Worm (Caenorhabditis elegans) whole organism, L1 larva: ENCODE data around the gene unk-1.

Experiments
- C04F5.9 ChIP-seq: sonication (generic microtip); optimal IDR thresholded peaks from 2 replicates; lab custom pipeline; 2016; ENCODE audit warnings: missing genetic modification characterization, missing compliant biosample characterization
- C16A3.4 ChIP-seq: fragments of 150-350 bp; optimal IDR thresholded peaks from 2 replicates; lab custom pipeline; 2014; ENCODE audit warnings: missing biosample characterization, missing genetic modification characterization
- C34B4.2 ChIP-seq: sonication (generic microtip); optimal IDR thresholded peaks from 2 replicates; lab custom pipeline; 2017; ENCODE audit warnings: mild to moderate bottlenecking, missing genetic modification characterization, missing compliant biosample characterization
- F16B12.6 ChIP-seq: fragments of 150-350 bp; optimal IDR thresholded peaks from 2 replicates; lab custom pipeline; 2014; ENCODE audit warnings: missing biosample characterization, missing genetic modification characterization
- Y116A8C.19 ChIP-seq: sonication (generic microtip); optimal IDR thresholded peaks from 2 replicates; lab custom pipeline; 2016; ENCODE audit warnings: missing compliant biosample characterization, missing genetic modification characterization, borderline replicate concordance
- aha-1 ChIP-seq: fragments of 150-350 bp; optimal IDR thresholded peaks from 2 replicates; lab custom pipeline; 2014; ENCODE audit warnings: missing biosample characterization, missing genetic modification characterization
- blmp-1 ChIP-seq: fragments of 150-350 bp; optimal IDR thresholded peaks from 2 replicates; lab custom pipeline; 2014; ENCODE audit warnings: missing biosample characterization, missing genetic modification characterization
- ceh-63 ChIP-seq: fragments of 200-800 bp; sonication (Bioruptor generic); optimal IDR thresholded peaks from 2 replicates; lab custom pipeline; 2018; ENCODE audit warnings: mild to moderate bottlenecking, missing genetic modification characterization, missing compliant biosample characterization
- ceh-8 ChIP-seq: fragments of 200-800 bp; sonication (Bioruptor generic); optimal IDR thresholded peaks from 2 replicates; lab custom pipeline; 2018; ENCODE audit warnings: mild to moderate bottlenecking, missing genetic modification characterization, moderate library complexity, missing compliant biosample characterization
- ceh-82 ChIP-seq, 3 experiments: fragments of 150-350 bp in 1 of 3; sonication (generic microtip) in 2 of 3; optimal IDR thresholded peaks; 2 replicates each; lab custom pipeline; 2014 to 2017; ENCODE audit warnings: missing biosample characterization in 3 of 3, missing genetic modification characterization in 3 of 3
- ceh-88 ChIP-seq: fragments of 200-800 bp; sonication (Bioruptor generic); IDR thresholded peaks from 2 replicates; pipeline ENCODE4 v1.3.6; 2022; ENCODE audit warnings: missing genetic modification characterization, missing compliant biosample characterization
- dpl-1 ChIP-seq, 3 experiments: fragments of 150-350 bp in 2 of 3; sonication (generic microtip) in 1 of 3; optimal IDR thresholded peaks; 2 replicates each; lab custom pipeline; 2014 to 2017; ENCODE audit warnings: missing biosample characterization in 3 of 3, missing genetic modification characterization in 3 of 3, missing genetic modification reagents in 3 of 3
- efl-1 ChIP-seq, 4 experiments: fragments of 150-350 bp; optimal IDR thresholded peaks in 3 of 4; peaks in 1 of 4; 1 replicate in 1 of 4; 2 replicates in 3 of 4; lab custom pipeline; 2014; ENCODE audit warnings: missing biosample characterization in 2 of 4, missing genetic modification characterization in 2 of 4, missing genetic modification reagents in 2 of 4
- efl-3 ChIP-seq: fragments of 200-800 bp; sonication (Bioruptor generic); optimal IDR thresholded peaks from 2 replicates; lab custom pipeline; 2018; ENCODE audit warnings: mild to moderate bottlenecking, missing genetic modification characterization, missing compliant biosample characterization
- ets-5 ChIP-seq: fragments of 200-800 bp; sonication (Bioruptor generic); IDR thresholded peaks from 2 replicates; pipeline ENCODE4 v1.3.6; 2022; ENCODE audit warnings: missing genetic modification characterization, missing compliant biosample characterization
- fkh-10 ChIP-seq: sonication (generic microtip); optimal IDR thresholded peaks from 2 replicates; lab custom pipeline; 2017; ENCODE audit warnings: missing biosample characterization, missing genetic modification reagents, missing genetic modification characterization
- fkh-4 ChIP-seq: sonication (generic microtip); optimal IDR thresholded peaks from 2 replicates; lab custom pipeline; 2016; ENCODE audit warnings: missing compliant biosample characterization, missing genetic modification characterization, borderline replicate concordance
- fkh-8 ChIP-seq: sonication (generic microtip); optimal IDR thresholded peaks from 2 replicates; lab custom pipeline; 2016; ENCODE audit warnings: mild to moderate bottlenecking, missing genetic modification characterization, missing compliant biosample characterization
- grh-1 ChIP-seq: fragments of 200-800 bp; sonication (Bioruptor generic); IDR thresholded peaks from 2 replicates; pipeline ENCODE4 v1.3.6; 2022; ENCODE audit warnings: missing genetic modification reagents, missing genetic modification characterization, missing compliant biosample characterization
- hlh-17 ChIP-seq: fragments of 200-800 bp; sonication (Bioruptor generic); optimal IDR thresholded peaks from 2 replicates; lab custom pipeline; 2018; ENCODE audit warnings: missing genetic modification characterization, mild to moderate bottlenecking, missing compliant biosample characterization, moderate library complexity, borderline replicate concordance
- hpl-2 ChIP-seq: fragments of 150-350 bp; optimal IDR thresholded peaks from 2 replicates; lab custom pipeline; 2014; ENCODE audit warnings: missing biosample characterization, missing genetic modification reagents, missing genetic modification characterization
- isw-1 ChIP-seq: fragments of 200-800 bp; sonication (Bioruptor generic); IDR thresholded peaks from 2 replicates; pipeline ENCODE4 v1.3.6; 2022; ENCODE audit warnings: missing genetic modification characterization, missing compliant biosample characterization
- lin-14 ChIP-seq: fragments of 200-800 bp; sonication (Bioruptor generic); optimal IDR thresholded peaks from 2 replicates; lab custom pipeline; 2018; ENCODE audit warnings: mild to moderate bottlenecking, missing genetic modification characterization, moderate library complexity, missing compliant biosample characterization
- lin-15B ChIP-seq: fragments of 150-350 bp; sonication (generic microtip); optimal IDR thresholded peaks from 3 replicates; lab custom pipeline; 2014; ENCODE audit warnings: missing biosample characterization, missing genetic modification characterization
- lin-35 ChIP-seq, 2 experiments: fragments of 150-350 bp; optimal IDR thresholded peaks; 2 replicates each; lab custom pipeline; 2014; ENCODE audit warnings: missing biosample characterization in 2 of 2, missing genetic modification characterization in 2 of 2, missing genetic modification reagents in 2 of 2
- lir-3 ChIP-seq: sonication (generic microtip); optimal IDR thresholded peaks from 2 replicates; lab custom pipeline; 2016; ENCODE audit warnings: mild to moderate bottlenecking, missing genetic modification characterization, moderate library complexity, missing compliant biosample characterization; ENCODE audit not compliant: poor library complexity
- mdl-1 ChIP-seq, 2 experiments: fragments of 150-350 bp; optimal IDR thresholded peaks; 2 replicates each; lab custom pipeline; 2014 to 2017; ENCODE audit warnings: missing biosample characterization in 2 of 2, missing genetic modification characterization in 2 of 2, inconsistent platforms in 1 of 2
- mef-2 ChIP-seq: fragments of 150-350 bp; optimal IDR thresholded peaks from 2 replicates; lab custom pipeline; 2014; ENCODE audit warnings: missing biosample characterization, missing genetic modification characterization
- mep-1 ChIP-seq: fragments of 150-350 bp; optimal IDR thresholded peaks from 2 replicates; lab custom pipeline; 2014; ENCODE audit warnings: missing biosample characterization, missing genetic modification characterization
- nhr-11 ChIP-seq: fragments of 150-350 bp; optimal IDR thresholded peaks from 2 replicates; lab custom pipeline; 2014; ENCODE audit warnings: missing biosample characterization, missing genetic modification characterization
- nhr-20 ChIP-seq: sonication (generic microtip); optimal IDR thresholded peaks from 2 replicates; lab custom pipeline; 2016; ENCODE audit warnings: mild to moderate bottlenecking, missing genetic modification characterization, missing compliant biosample characterization
- nhr-47 ChIP-seq: sonication (generic microtip); optimal IDR thresholded peaks from 2 replicates; lab custom pipeline; 2016; ENCODE audit warnings: mild to moderate bottlenecking, missing genetic modification characterization, moderate library complexity, missing compliant biosample characterization
- nhr-71 ChIP-seq: sonication (generic microtip); optimal IDR thresholded peaks from 2 replicates; lab custom pipeline; 2016; ENCODE audit warnings: mild to moderate bottlenecking, missing genetic modification characterization, moderate library complexity, missing compliant biosample characterization
- nhr-76 ChIP-seq: sonication (generic microtip); optimal IDR thresholded peaks from 2 replicates; lab custom pipeline; 2017; ENCODE audit warnings: missing biosample characterization, missing genetic modification characterization
- nhr-77 ChIP-seq: fragments of 150-350 bp; optimal IDR thresholded peaks from 2 replicates; lab custom pipeline; 2014; ENCODE audit warnings: missing biosample characterization, missing genetic modification characterization
- nhr-84 ChIP-seq: sonication (generic microtip); optimal IDR thresholded peaks from 2 replicates; lab custom pipeline; 2017; ENCODE audit warnings: missing biosample characterization, missing genetic modification characterization
- nhr-90 ChIP-seq: sonication (generic microtip); optimal IDR thresholded peaks from 2 replicates; lab custom pipeline; 2016; ENCODE audit warnings: mild to moderate bottlenecking, missing genetic modification characterization, missing compliant biosample characterization; ENCODE audit not compliant: poor library complexity
- pax-3 ChIP-seq: fragments of 200-800 bp; sonication (Bioruptor generic); optimal IDR thresholded peaks from 2 replicates; lab custom pipeline; 2018; ENCODE audit warnings: mild to moderate bottlenecking, missing genetic modification characterization, moderate library complexity, missing compliant biosample characterization
- rnt-1 ChIP-seq: sonication (generic microtip); optimal IDR thresholded peaks from 2 replicates; lab custom pipeline; 2016; ENCODE audit warnings: mild to moderate bottlenecking, missing genetic modification characterization, moderate library complexity, missing compliant biosample characterization
- snpc-4 ChIP-seq: fragments of 150-350 bp; optimal IDR thresholded peaks from 2 replicates; lab custom pipeline; 2014; ENCODE audit warnings: missing biosample characterization, missing genetic modification characterization
- sup-37 ChIP-seq: fragments of 200-800 bp; sonication (Bioruptor generic); optimal IDR thresholded peaks from 2 replicates; lab custom pipeline; 2018; ENCODE audit warnings: mild to moderate bottlenecking, missing genetic modification characterization, missing compliant biosample characterization
- swsn-7 ChIP-seq: sonication (generic microtip); optimal IDR thresholded peaks from 2 replicates; lab custom pipeline; 2016; ENCODE audit warnings: missing genetic modification characterization, missing compliant biosample characterization
- tbx-2 ChIP-seq: sonication (generic microtip); optimal IDR thresholded peaks from 2 replicates; lab custom pipeline; 2016; ENCODE audit warnings: missing genetic modification characterization, missing compliant biosample characterization
- tlp-1 ChIP-seq: fragments of 150-350 bp; optimal IDR thresholded peaks from 2 replicates; lab custom pipeline; 2014; ENCODE audit warnings: missing biosample characterization, missing genetic modification characterization
- unc-130 ChIP-seq: fragments of 150-350 bp; optimal IDR thresholded peaks from 2 replicates; lab custom pipeline; 2017; ENCODE audit warnings: missing biosample characterization, missing genetic modification characterization, inconsistent platforms
- zag-1 ChIP-seq: fragments of 150-350 bp; optimal IDR thresholded peaks from 2 replicates; lab custom pipeline; 2014; ENCODE audit warnings: missing biosample characterization, missing genetic modification characterization
- zip-4 ChIP-seq: fragments of 200-800 bp; sonication (Bioruptor generic); optimal IDR thresholded peaks from 2 replicates; lab custom pipeline; 2018; ENCODE audit warnings: mild to moderate bottlenecking, missing genetic modification characterization, moderate library complexity, missing compliant biosample characterization
- ztf-11 ChIP-seq, 2 experiments: sonication (generic microtip); optimal IDR thresholded peaks; 2 replicates each; lab custom pipeline; 2016 to 2017; ENCODE audit warnings: missing genetic modification characterization in 2 of 2, missing biosample characterization in 1 of 2, missing compliant biosample characterization in 1 of 2
- ztf-4 ChIP-seq: fragments of 150-350 bp; optimal IDR thresholded peaks from 2 replicates; lab custom pipeline; 2014; ENCODE audit warnings: missing biosample characterization, missing genetic modification characterization

The unk-1 gene

DNA sequence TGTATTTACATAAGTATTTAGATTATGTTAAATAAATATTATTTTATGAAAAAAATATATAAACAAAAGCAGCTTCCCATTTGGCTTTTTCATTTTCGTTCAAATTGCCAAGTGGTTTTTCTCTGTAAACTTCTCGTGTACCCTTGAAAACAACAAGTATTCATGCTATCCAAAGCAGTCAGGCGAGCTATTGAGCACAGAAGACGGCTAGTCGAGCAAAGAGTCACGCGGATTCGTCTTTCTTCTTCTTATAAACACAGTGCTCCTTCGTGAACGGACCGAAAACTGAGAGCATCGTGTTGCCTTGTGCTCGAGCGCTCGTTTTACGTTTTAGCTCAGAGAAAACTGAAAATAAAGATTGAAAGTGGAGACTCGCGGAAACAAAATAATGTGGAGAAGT lies 1.1 kb downstream of the unk-1 start:
- no peak for TF ChIP-seq C16A3.4 (tag; lab: Kevin White, UChicago)
- no peak for TF ChIP-seq lin-35 (GFP tag; optimal IDR thresholded peaks at IDR 0.05; lab: Kevin White, UChicago)
- no peak for TF ChIP-seq fkh-4 (tag; lab: Kevin White, UChicago)
- peak; percentile 10 for TF ChIP-seq fkh-8 (tag; lab: Kevin White, UChicago)
- no peak for TF ChIP-seq nhr-77
- TF ChIP-seq rnt-1 (tag; lab: Kevin White, UChicago): peak; percentile 0
- no peak for TF ChIP-seq aha-1
- TF ChIP-seq efl-3 (GFP tag; lab: Kevin White, UChicago): no peak
- TF ChIP-seq efl-1 (optimal IDR thresholded peaks at IDR 0.05; lab: Kevin White, UChicago): no peak
- TF ChIP-seq efl-1 (GFP tag; optimal IDR thresholded peaks at IDR 0.05 in 1 of 2; lab: Kevin White, UChicago): peak in 1 of 2 experiments; percentile 40
- TF ChIP-seq nhr-71 (tag; lab: Kevin White, UChicago): peak; percentile 28
- TF ChIP-seq grh-1 (GFP tag; lab: Robert Waterston, UW): no peak
- no peak for TF ChIP-seq unc-130 (tag; lab: Kevin White, UChicago)
- no peak for TF ChIP-seq lin-15B (tag; lab: Kevin White, UChicago)
- no peak for TF ChIP-seq nhr-84
- TF ChIP-seq swsn-7: no peak
- no peak for TF ChIP-seq C04F5.9
- TF ChIP-seq snpc-4 (tag; lab: Kevin White, UChicago): no peak
- TF ChIP-seq zip-4 (GFP tag; lab: Kevin White, UChicago): no peak
- no peak for TF ChIP-seq ztf-11 (tag; optimal IDR thresholded peaks at IDR 0.05; lab: Kevin White, UChicago)
- no peak for TF ChIP-seq nhr-20
- TF ChIP-seq lin-14 (GFP tag; lab: Kevin White, UChicago): peak; percentile 60

ce11 chrX:8017305-8017704 lies 2.5 kb downstream of the unk-1 start:
- no peak for TF ChIP-seq isw-1 (GFP tag; lab: Robert Waterston, UW)
- no peak for TF ChIP-seq nhr-77
- no peak for TF ChIP-seq nhr-11 (tag; lab: Kevin White, UChicago)
- no peak for TF ChIP-seq dpl-1 (GFP tag; optimal IDR thresholded peaks at IDR 0.05; lab: Kevin White, UChicago)
- TF ChIP-seq pax-3 (tag; lab: Kevin White, UChicago): peak; percentile 0
- no peak for TF ChIP-seq ets-5 (GFP tag; lab: Robert Waterston, UW)
- peak; percentile 16 for TF ChIP-seq nhr-47
- peak; percentile 56 for TF ChIP-seq ceh-88 (GFP tag; lab: Robert Waterston, UW)
- no peak for TF ChIP-seq ceh-63 (GFP tag; lab: Kevin White, UChicago)
- no peak for TF ChIP-seq F16B12.6 (tag; lab: Kevin White, UChicago)
- TF ChIP-seq unc-130 (tag; lab: Kevin White, UChicago): no peak
- peak; percentile 12 for TF ChIP-seq nhr-20
- no peak for TF ChIP-seq hpl-2
- no peak for TF ChIP-seq zag-1 (tag; lab: Kevin White, UChicago)
- TF ChIP-seq nhr-76 (tag; lab: Kevin White, UChicago): no peak
- TF ChIP-seq C04F5.9: no peak
- no peak for TF ChIP-seq Y116A8C.19 (tag; lab: Kevin White, UChicago)
- no peak for TF ChIP-seq fkh-10 (GFP tag; lab: Kevin White, UChicago)
- TF ChIP-seq ztf-4: no peak
- peak; percentile 62 for TF ChIP-seq nhr-71 (tag; lab: Kevin White, UChicago)
- TF ChIP-seq lin-14 (GFP tag; lab: Kevin White, UChicago): peak; percentile 86
- TF ChIP-seq fkh-4 (tag; lab: Kevin White, UChicago): no peak
- no peak for TF ChIP-seq tlp-1 (tag; lab: Kevin White, UChicago)
- no peak for TF ChIP-seq nhr-90
- TF ChIP-seq mef-2 (tag; lab: Kevin White, UChicago): no peak
- no peak for TF ChIP-seq efl-1 (optimal IDR thresholded peaks at IDR 0.05; lab: Kevin White, UChicago)
- TF ChIP-seq efl-1 (GFP tag; optimal IDR thresholded peaks at IDR 0.05 in 1 of 2; lab: Kevin White, UChicago): peak; percentile 1 to 36
- peak in 1 of 2 experiments; percentile 16 for TF ChIP-seq mdl-1 (tag; optimal IDR thresholded peaks at IDR 0.05; lab: Kevin White, UChicago)
- peak; percentile 62 for TF ChIP-seq rnt-1 (tag; lab: Kevin White, UChicago)
- peak in 1 of 3 experiments; percentile 61 for TF ChIP-seq ceh-82 (tag; optimal IDR thresholded peaks at IDR 0.05; lab: Kevin White, UChicago)
- no peak for TF ChIP-seq mep-1 (tag; lab: Kevin White, UChicago)
- TF ChIP-seq sup-37: peak; percentile 2
- no peak for TF ChIP-seq hlh-17 (GFP tag; lab: Kevin White, UChicago)
- no peak for TF ChIP-seq C34B4.2 (tag; lab: Kevin White, UChicago)
- no peak for TF ChIP-seq ztf-11 (tag; optimal IDR thresholded peaks at IDR 0.05; lab: Kevin White, UChicago)
- no peak for TF ChIP-seq lir-3 (tag; lab: Kevin White, UChicago)
- TF ChIP-seq swsn-7: peak; percentile 0
- TF ChIP-seq blmp-1 (tag; lab: Kevin White, UChicago): no peak
- peak; percentile 97 for TF ChIP-seq ceh-8
- no peak for TF ChIP-seq tbx-2 (tag; lab: Kevin White, UChicago)
